Worm (Caenorhabditis elegans): ENCODE data around the gene nmad-1.

nmad-1 gene

DNA sequence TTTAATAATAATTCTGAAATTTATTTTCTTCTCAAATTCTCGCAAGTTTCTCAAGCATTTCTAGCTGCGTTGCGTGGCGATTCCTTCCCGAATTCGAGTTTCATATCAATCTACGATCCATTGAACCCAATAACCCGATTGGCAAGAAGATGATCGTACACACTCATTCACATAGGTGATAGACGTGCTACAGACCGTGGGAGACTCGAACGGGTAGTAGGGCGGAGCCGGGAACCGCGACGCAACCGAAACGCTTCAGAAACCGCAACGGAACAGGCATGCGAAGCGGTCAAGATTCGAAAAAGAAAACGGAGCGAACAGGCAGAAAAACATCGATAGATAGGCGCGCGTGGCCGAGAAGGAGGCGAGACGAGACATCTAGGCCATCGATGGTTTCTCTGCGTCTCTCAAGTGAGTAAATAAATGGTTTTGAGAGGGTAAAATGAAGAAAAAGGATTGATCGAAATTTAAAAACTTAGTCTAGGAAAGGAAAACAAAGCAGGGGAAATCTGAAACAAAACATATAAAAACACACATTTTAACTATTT lies 48.8 kb upstream of the nmad-1 start, which contains the start of gene madf-11 (continued):
- no peak for TF ChIP-seq zip-4 (GFP tag; optimal IDR thresholded peaks at IDR 0.05)
- no peak for TF ChIP-seq nhr-84 (tag; optimal IDR thresholded peaks at IDR 0.05)
- peak; percentile 49 for TF ChIP-seq nhr-90 (tag; optimal IDR thresholded peaks at IDR 0.05; ENCODE audit: poor library complexity)
- TF ChIP-seq ceh-8 (GFP tag; optimal IDR thresholded peaks at IDR 0.05), result no peak
- TF ChIP-seq snpc-4 (tag; optimal IDR thresholded peaks at IDR 0.05), result peak; percentile 64
- TF ChIP-seq elt-2 (tag; optimal IDR thresholded peaks at IDR 0.05), result no peak
- no peak for TF ChIP-seq nhr-11 (tag; optimal IDR thresholded peaks at IDR 0.05)
- TF ChIP-seq lir-3 (tag; optimal IDR thresholded peaks at IDR 0.05; ENCODE audit: poor library complexity), result peak; percentile 78
- no peak for TF ChIP-seq jun-1 (tag; optimal IDR thresholded peaks at IDR 0.05)
- no peak for TF ChIP-seq aha-1 (tag; optimal IDR thresholded peaks at IDR 0.05)
- peak; percentile 41 for TF ChIP-seq unc-86 (tag; optimal IDR thresholded peaks at IDR 0.05)
- no peak for TF ChIP-seq dsc-1 (tag; optimal IDR thresholded peaks at IDR 0.05)
- peak; percentile 53 for TF ChIP-seq swsn-7 (tag; optimal IDR thresholded peaks at IDR 0.05)
- TF ChIP-seq unc-62 (GFP tag; optimal IDR thresholded peaks at IDR 0.05), result no peak
- TF ChIP-seq rnt-1 (tag; optimal IDR thresholded peaks at IDR 0.05), result peak; percentile 92
- no peak for TF ChIP-seq pag-3 (tag; optimal IDR thresholded peaks at IDR 0.05; ENCODE audit: borderline replicate concordance, insufficient read depth)
- TF ChIP-seq efl-3 (GFP tag; optimal IDR thresholded peaks at IDR 0.05), result no peak
- TF ChIP-seq ceh-63 (GFP tag; optimal IDR thresholded peaks at IDR 0.05), result no peak
- peak; percentile 49 for TF ChIP-seq C16A3.4 (tag; optimal IDR thresholded peaks at IDR 0.05)
- TF ChIP-seq ama-1 (optimal IDR thresholded peaks at IDR 0.05), result no peak
- no peak for TF ChIP-seq zag-1 (tag; optimal IDR thresholded peaks at IDR 0.05)
- TF ChIP-seq C04F5.9 (tag; optimal IDR thresholded peaks at IDR 0.05), result peak; percentile 29
- TF ChIP-seq mdl-1 (tag; optimal IDR thresholded peaks at IDR 0.05), result peak in 1 of 2 experiments; percentile 70
- TF ChIP-seq fkh-8 (tag; optimal IDR thresholded peaks at IDR 0.05), result peak; percentile 66
- TF ChIP-seq ceh-90 (tag; optimal IDR thresholded peaks at IDR 0.05), result peak; percentile 73
- TF ChIP-seq egl-13 (tag; optimal IDR thresholded peaks at IDR 0.05), result no peak
- no peak for TF ChIP-seq lin-39 (tag; optimal IDR thresholded peaks at IDR 0.05)
- no peak; the same call in 1 of the 2 replicates for TF ChIP-seq isw-1 (GFP tag; IDR thresholded peaks at IDR 0.05)
- no peak for TF ChIP-seq fkh-4 (tag; optimal IDR thresholded peaks at IDR 0.05; ENCODE audit: borderline replicate concordance)
- peak in 1 of 2 experiments; percentile 69 for TF ChIP-seq ztf-11 (tag; optimal IDR thresholded peaks at IDR 0.05)
- no peak for TF ChIP-seq sup-37 (GFP tag; optimal IDR thresholded peaks at IDR 0.05)
- no peak for TF ChIP-seq pqm-1 (tag; optimal IDR thresholded peaks at IDR 0.05)
- peak; percentile 70 to 83 for TF ChIP-seq lin-35 (GFP tag; optimal IDR thresholded peaks at IDR 0.05)
- TF ChIP-seq nhr-76 (tag; optimal IDR thresholded peaks at IDR 0.05), result no peak
- TF ChIP-seq nhr-71 (tag; optimal IDR thresholded peaks at IDR 0.05), result peak; percentile 76
- no peak for TF ChIP-seq ets-5 (GFP tag; IDR thresholded peaks at IDR 0.05)
- TF ChIP-seq tlp-1 (tag; optimal IDR thresholded peaks at IDR 0.05), result no peak
- TF ChIP-seq unc-98 (GFP tag; IDR thresholded peaks at IDR 0.05), result no peak
- TF ChIP-seq alr-1 (tag; optimal IDR thresholded peaks at IDR 0.05; ENCODE audit: borderline replicate concordance), result no peak
- peak; percentile 75 for TF ChIP-seq blmp-1 (tag; optimal IDR thresholded peaks at IDR 0.05)
- TF ChIP-seq irx-1 (tag; optimal IDR thresholded peaks at IDR 0.05), result peak; percentile 10
- peak; percentile 48 to 76 (median 75) for TF ChIP-seq dpl-1 (GFP tag; optimal IDR thresholded peaks at IDR 0.05)
- peak; percentile 79 for TF ChIP-seq lin-15B (tag; optimal IDR thresholded peaks at IDR 0.05)
- peak; percentile 36 for TF ChIP-seq pax-3 (tag; optimal IDR thresholded peaks at IDR 0.05)
- no peak for TF ChIP-seq sptf-1 (tag; optimal IDR thresholded peaks at IDR 0.05)
